Worm (Caenorhabditis elegans) whole organism, late embryonic: ENCODE data around the gene Y42G9A.1.

ENCODE experiments used
- ama-1 ChIP-seq: fragments of 150-350 bp; optimal IDR thresholded peaks from 2 replicates; lab custom pipeline; 2014
- ceh-34 ChIP-seq: sonication (generic microtip); optimal IDR thresholded peaks from 2 replicates; lab custom pipeline; 2016; ENCODE audit warnings: mild to moderate bottlenecking, missing genetic modification characterization, missing compliant biosample characterization
- ceh-9 ChIP-seq: sonication (generic microtip); optimal IDR thresholded peaks from 2 replicates; lab custom pipeline; 2016; ENCODE audit warnings: mild to moderate bottlenecking, missing genetic modification characterization, inconsistent platforms, missing compliant biosample characterization
- dmd-4 ChIP-seq: sonication (generic microtip); optimal IDR thresholded peaks from 2 replicates; lab custom pipeline; 2016; ENCODE audit warnings: borderline replicate concordance, missing genetic modification characterization, missing compliant biosample characterization
- elt-2 ChIP-seq: sonication (generic microtip); optimal IDR thresholded peaks from 2 replicates; lab custom pipeline; 2016; ENCODE audit warnings: missing genetic modification reagents, missing genetic modification characterization, missing compliant biosample characterization
- ets-4 ChIP-seq: sonication (generic microtip); optimal IDR thresholded peaks from 2 replicates; lab custom pipeline; 2016; ENCODE audit warnings: missing genetic modification characterization, missing compliant biosample characterization
- eyg-1 ChIP-seq: sonication (generic microtip); optimal IDR thresholded peaks from 2 replicates; lab custom pipeline; 2016; ENCODE audit warnings: missing genotype, missing genetic modification characterization, missing compliant biosample characterization
- lin-11 ChIP-seq: fragments of 200-800 bp; sonication (Bioruptor generic); optimal IDR thresholded peaks from 2 replicates; lab custom pipeline; 2018; ENCODE audit warnings: mild to moderate bottlenecking, missing genetic modification characterization, missing compliant biosample characterization
- nhr-11 ChIP-seq: fragments of 150-350 bp; optimal IDR thresholded peaks from 2 replicates; lab custom pipeline; 2014; ENCODE audit warnings: missing biosample characterization, missing genetic modification characterization
- npax-4 ChIP-seq: sonication (generic microtip); optimal IDR thresholded peaks from 2 replicates; lab custom pipeline; 2016; ENCODE audit warnings: missing genetic modification characterization, missing compliant biosample characterization
- pax-1 ChIP-seq: fragments of 150-350 bp; optimal IDR thresholded peaks from 2 replicates; lab custom pipeline; 2014; ENCODE audit warnings: missing biosample characterization, missing genetic modification characterization
- ref-2 ChIP-seq: sonication (generic microtip); optimal IDR thresholded peaks from 2 replicates; lab custom pipeline; 2016; ENCODE audit warnings: missing genetic modification characterization, missing compliant biosample characterization
- tbx-2 ChIP-seq: sonication (generic microtip); optimal IDR thresholded peaks from 2 replicates; lab custom pipeline; 2016; ENCODE audit warnings: missing genetic modification characterization, missing compliant biosample characterization

- TF ChIP-seq eyg-1 = no peak
- TF ChIP-seq lin-11 = no peak
- no peak for TF ChIP-seq ama-1 (lab: Kevin White, UChicago)
- no peak for TF ChIP-seq dmd-4
- no peak for TF ChIP-seq tbx-2
- no peak for TF ChIP-seq ceh-9 (tag; lab: Kevin White, UChicago)
- no peak for TF ChIP-seq nhr-11 (tag; lab: Kevin White, UChicago)
- no peak for TF ChIP-seq ceh-34 (tag; lab: Kevin White, UChicago)
- no peak for TF ChIP-seq pax-1
- no peak for TF ChIP-seq npax-4 (tag; lab: Kevin White, UChicago)
- no peak for TF ChIP-seq ets-4 (tag; lab: Kevin White, UChicago)
- no peak for TF ChIP-seq ref-2 (tag; lab: Kevin White, UChicago)
- TF ChIP-seq elt-2 = peak; percentile 47
Observed at ce11 chrIII:6134111-6134510, 15.7 kb upstream of the Y42G9A.1 start.
